Worm (Caenorhabditis elegans): ENCODE data around the gene K07F5.17.

Gene K07F5.17

DNA sequence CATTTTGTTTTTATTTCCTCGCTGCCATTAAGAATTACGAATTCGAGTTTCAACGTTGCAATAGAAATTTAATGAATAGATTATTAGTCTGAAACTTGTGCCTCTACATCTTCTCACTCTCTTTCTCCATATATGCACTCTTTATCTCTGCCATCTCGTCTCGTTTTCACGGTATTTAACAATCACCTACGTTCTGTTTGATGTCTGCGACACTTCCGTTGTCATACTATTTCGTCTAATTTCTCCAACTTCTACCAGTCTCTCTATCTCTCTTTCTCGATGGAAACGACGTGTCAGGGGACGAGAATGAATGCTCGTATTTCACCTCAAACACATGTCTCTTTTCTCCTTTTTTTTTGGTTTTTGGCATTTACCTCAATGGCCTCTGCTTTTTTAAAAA, 31.7 kb downstream of the K07F5.17 start (continued):
- peak; percentile 71 for TF ChIP-seq mxl-3 (GFP tag; optimal IDR thresholded peaks at IDR 0.05)
- no peak for TF ChIP-seq ZK337.2 (GFP tag; IDR thresholded peaks at IDR 0.05)
- TF ChIP-seq ama-1 (optimal IDR thresholded peaks at IDR 0.05) = no peak
- no peak for TF ChIP-seq lin-29 (GFP tag; IDR thresholded peaks at IDR 0.05)
- TF ChIP-seq ceh-20 (GFP tag; IDR thresholded peaks at IDR 0.05) = peak; percentile 9; the same call in 1 of the 2 replicates
- TF ChIP-seq ceh-82 (tag; optimal IDR thresholded peaks at IDR 0.05) = no peak
- TF ChIP-seq ceh-44 (GFP tag; IDR thresholded peaks at IDR 0.05) = no peak
- peak; percentile 20 for TF ChIP-seq rbr-2 (tag; optimal IDR thresholded peaks at IDR 0.05)
- TF ChIP-seq hif-1 (tag; optimal IDR thresholded peaks at IDR 0.05) = peak in 1 of 2 experiments; percentile 8
- no peak for TF ChIP-seq lim-7 (GFP tag; IDR thresholded peaks at IDR 0.05)
- no peak for TF ChIP-seq jun-1 (tag; optimal IDR thresholded peaks at IDR 0.05)
- no peak for TF ChIP-seq ceh-32 (tag; optimal IDR thresholded peaks at IDR 0.05; ENCODE audit: poor library complexity)
- no peak for TF ChIP-seq vab-7 (GFP tag; IDR thresholded peaks at IDR 0.05)
- TF ChIP-seq lin-1 (GFP tag; IDR thresholded peaks at IDR 0.05) = peak; percentile 30; the same call in 1 of the 2 replicates
- TF ChIP-seq set-16 (GFP tag; IDR thresholded peaks at IDR 0.05) = no peak
- TF ChIP-seq lin-13 (GFP tag; optimal IDR thresholded peaks at IDR 0.05) = peak; percentile 13
- no peak for TF ChIP-seq ctbp-1 (GFP tag; IDR thresholded peaks at IDR 0.05)
- TF ChIP-seq nhr-76 (tag; optimal IDR thresholded peaks at IDR 0.05) = no peak
- TF ChIP-seq saeg-2 (GFP tag; IDR thresholded peaks at IDR 0.05) = no peak
- no peak for TF ChIP-seq F10B5.3 (tag; optimal IDR thresholded peaks at IDR 0.05)
- TF ChIP-seq lin-15B (tag; optimal IDR thresholded peaks at IDR 0.05) = no peak
- TF ChIP-seq ces-1 (GFP tag; optimal IDR thresholded peaks at IDR 0.05) = no peak
- TF ChIP-seq fkh-10 (GFP tag; optimal IDR thresholded peaks at IDR 0.05) = no peak
- no peak for TF ChIP-seq skn-1 (tag; optimal IDR thresholded peaks at IDR 0.05)
- peak; percentile 60 for TF ChIP-seq nhr-48 (tag; optimal IDR thresholded peaks at IDR 0.05)
- TF ChIP-seq daf-12 (tag; optimal IDR thresholded peaks at IDR 0.05) = no peak
- TF ChIP-seq dmd-8 (GFP tag; IDR thresholded peaks at IDR 0.05) = no peak
- TF ChIP-seq F37D6.2 (tag; optimal IDR thresholded peaks at IDR 0.05) = no peak
- TF ChIP-seq arid-1 (GFP tag; conservative IDR thresholded peaks at IDR 0.05) = no peak
- no peak for TF ChIP-seq zip-11 (GFP tag; IDR thresholded peaks at IDR 0.05)
- TF ChIP-seq mdt-29 (GFP tag; IDR thresholded peaks at IDR 0.05) = no peak
- TF ChIP-seq T26A8.4 (GFP tag; IDR thresholded peaks at IDR 0.05) = no peak
- TF ChIP-seq zip-2 (tag; optimal IDR thresholded peaks at IDR 0.05) = no peak
- TF ChIP-seq hmg-1.1 (GFP tag; IDR thresholded peaks at IDR 0.05) = peak; percentile 56; the same call in 1 of the 2 replicates
- no peak for TF ChIP-seq egl-43 (GFP tag; IDR thresholded peaks at IDR 0.05)
- TF ChIP-seq gei-8 (GFP tag; optimal IDR thresholded peaks at IDR 0.05) = no peak
- TF ChIP-seq F49E8.2 (tag; optimal IDR thresholded peaks at IDR 0.05; ENCODE audit: borderline replicate concordance) = no peak
- no peak for TF ChIP-seq nhr-111 (GFP tag; optimal IDR thresholded peaks at IDR 0.05)
- peak; percentile 9 for TF ChIP-seq pqm-1 (tag; optimal IDR thresholded peaks at IDR 0.05)
- no peak for TF ChIP-seq cey-2 (tag; optimal IDR thresholded peaks at IDR 0.05; ENCODE audit: borderline replicate concordance, insufficient read depth)
- TF ChIP-seq nhr-77 (tag; optimal IDR thresholded peaks at IDR 0.05) = peak; percentile 17
- peak; percentile 53 for TF ChIP-seq nhr-11 (tag; optimal IDR thresholded peaks at IDR 0.05)
- TF ChIP-seq egl-27 (tag; optimal IDR thresholded peaks at IDR 0.05) = no peak
- no peak for TF ChIP-seq nhr-41 (GFP tag; IDR thresholded peaks at IDR 0.05)
- TF ChIP-seq ceh-28 (tag; optimal IDR thresholded peaks at IDR 0.05) = no peak
- no peak for TF ChIP-seq tra-1 (GFP tag; IDR thresholded peaks at IDR 0.05)
- no peak for TF ChIP-seq nhr-10 (tag; optimal IDR thresholded peaks at IDR 0.05)
- TF ChIP-seq nhr-25 (tag; optimal IDR thresholded peaks at IDR 0.05; ENCODE audit: borderline replicate concordance, insufficient read depth) = no peak
- no peak for TF ChIP-seq duxl-1 (tag; optimal IDR thresholded peaks at IDR 0.05; ENCODE audit: poor library complexity)
- TF ChIP-seq sdz-12 (GFP tag; optimal IDR thresholded peaks at IDR 0.05) = no peak
- TF ChIP-seq Y5F2A.4 (GFP tag; optimal IDR thresholded peaks at IDR 0.05) = no peak
- no peak for TF ChIP-seq mxl-2 (GFP tag; conservative IDR thresholded peaks at IDR 0.05)

All from whole organism, L4 larva.